Fruit fly (Drosophila melanogaster): ENCODE data around the gene MESR3.

The MESR3 gene

dm6 chr2L:18681903-18682302, 64.8 kb downstream of the MESR3 start, which contains the start of gene tos:
Gene tos (minus strand): TSS chr2L:18682075.
- TF ChIP-seq CG17801 (GFP tag; optimal IDR thresholded peaks at IDR 0.05; ENCODE audit: partially characterized antibody) = no peak

dm6 chr2L:18687827-18688226, 70.8 kb downstream of the MESR3 start:
- TF ChIP-seq CG17801 (GFP tag; optimal IDR thresholded peaks at IDR 0.05; ENCODE audit: partially characterized antibody) = no peak

- peak; percentile 0 for TF ChIP-seq CG17801 (GFP tag; optimal IDR thresholded peaks at IDR 0.05; ENCODE audit: partially characterized antibody)
Observed at dm6 chr2L:18688646-18689296, 71.7 kb downstream of the MESR3 start, which contains the start of gene msl-1. Gene msl-1 (minus strand): TSS chr2L:18688800.

- TF ChIP-seq CG17801 (GFP tag; optimal IDR thresholded peaks at IDR 0.05; ENCODE audit: partially characterized antibody) = no peak
Observed at dm6 chr2L:18689376-18689775, 72.3 kb downstream of the MESR3 start, which contains the start of gene CG10336. Gene CG10336 (plus strand): TSS chr2L:18689528.

- peak; percentile 94 for TF ChIP-seq CG17801 (GFP tag; optimal IDR thresholded peaks at IDR 0.05; ENCODE audit: partially characterized antibody)
Observed at dm6 chr2L:18693877-18694723, 77.0 kb downstream of the MESR3 start.

dm6 chr2L:18694724-18695105, 77.7 kb downstream of the MESR3 start:
- TF ChIP-seq CG17801 (GFP tag; optimal IDR thresholded peaks at IDR 0.05; ENCODE audit: partially characterized antibody) = no peak

- peak; percentile 68 for TF ChIP-seq CG17801 (GFP tag; optimal IDR thresholded peaks at IDR 0.05; ENCODE audit: partially characterized antibody)
Observed at dm6 chr2L:18695404-18695804, 78.3 kb downstream of the MESR3 start, which contains the start of the genes CG10383 and CG10338. Gene CG10383 (minus strand): TSS chr2L:18695602. Gene CG10338 (plus strand): TSS chr2L:18695664.

dm6 chr2L:18698559-18699130, 81.6 kb downstream of the MESR3 start, which contains the start of gene CG10341:
Gene CG10341 (plus strand): TSS chr2L:18698714.
- TF ChIP-seq CG17801 (GFP tag; optimal IDR thresholded peaks at IDR 0.05; ENCODE audit: partially characterized antibody) = peak; percentile 10

dm6 chr2L:18702721-18703488, 85.8 kb downstream of the MESR3 start, which contains the start of the genes CG10376 and CG10343:
Gene CG10376 (minus strand): TSS chr2L:18703105.
Gene CG10343 (plus strand): TSS chr2L:18703473.
- TF ChIP-seq CG17801 (GFP tag; optimal IDR thresholded peaks at IDR 0.05; ENCODE audit: partially characterized antibody) = peak; percentile 69

dm6 chr2L:18705617-18706046, 88.6 kb downstream of the MESR3 start, which contains the start of gene Jwa:
Gene Jwa (minus strand): TSS chr2L:18705703.
- peak; percentile 73 for TF ChIP-seq CG17801 (GFP tag; optimal IDR thresholded peaks at IDR 0.05; ENCODE audit: partially characterized antibody)

dm6 chr2L:18707844-18708238, 90.8 kb downstream of the MESR3 start:
- no peak for TF ChIP-seq CG17801 (GFP tag; optimal IDR thresholded peaks at IDR 0.05; ENCODE audit: partially characterized antibody)

- peak; percentile 73 for TF ChIP-seq CG17801 (GFP tag; optimal IDR thresholded peaks at IDR 0.05; ENCODE audit: partially characterized antibody)
Observed at dm6 chr2L:18708239-18708891, 91.3 kb downstream of the MESR3 start, which contains the start of the genes Faf2 and Grip71. Gene Faf2 (minus strand): TSS chr2L:18708688. Gene Grip71 (plus strand): TSS chr2L:18708846.

All from ovary, adult (tissue).